Worm (Caenorhabditis elegans): ENCODE data around the gene F13H10.1.

The F13H10.1 gene

ce11 chrIV:11022303-11022702, 17.9 kb downstream of the F13H10.1 start, which contains the start of gene alh-3:
Gene alh-3, plus strand, starts transcription at chrIV:11022603.
- no peak for TF ChIP-seq W03F9.2 (tag; optimal IDR thresholded peaks at IDR 0.05)
- no peak for TF ChIP-seq him-1 (tag; optimal IDR thresholded peaks at IDR 0.05)
- no peak for TF ChIP-seq dao-5 (tag; optimal IDR thresholded peaks at IDR 0.05)

ce11 chrIV:11025941-11026340, 21.6 kb downstream of the F13H10.1 start:
- no peak for TF ChIP-seq W03F9.2 (tag; optimal IDR thresholded peaks at IDR 0.05)
- no peak for TF ChIP-seq dao-5 (tag; optimal IDR thresholded peaks at IDR 0.05)
- no peak for TF ChIP-seq him-1 (tag; optimal IDR thresholded peaks at IDR 0.05)

ce11 chrIV:11026648-11027047, 22.3 kb downstream of the F13H10.1 start:
- no peak for TF ChIP-seq dao-5 (tag; optimal IDR thresholded peaks at IDR 0.05)
- TF ChIP-seq W03F9.2 (tag; optimal IDR thresholded peaks at IDR 0.05) = no peak
- no peak for TF ChIP-seq him-1 (tag; optimal IDR thresholded peaks at IDR 0.05)

- TF ChIP-seq dao-5 (tag; optimal IDR thresholded peaks at IDR 0.05) = peak; percentile 5
- TF ChIP-seq W03F9.2 (tag; optimal IDR thresholded peaks at IDR 0.05) = peak; percentile 68
- peak; percentile 14 for TF ChIP-seq him-1 (tag; optimal IDR thresholded peaks at IDR 0.05)
These were observed 23.2 kb downstream of the F13H10.1 start for ce11 chrIV:11027560-11027959.

- no peak for TF ChIP-seq dao-5 (tag; optimal IDR thresholded peaks at IDR 0.05)
- no peak for TF ChIP-seq W03F9.2 (tag; optimal IDR thresholded peaks at IDR 0.05)
- TF ChIP-seq him-1 (tag; optimal IDR thresholded peaks at IDR 0.05) = no peak
These were observed 25.0 kb downstream of the F13H10.1 start, which contains the start of gene hrg-5 for ce11 chrIV:11029412-11029811. Gene hrg-5, minus strand, starts transcription at chrIV:11029428.

- TF ChIP-seq W03F9.2 (tag; optimal IDR thresholded peaks at IDR 0.05) (no peak), him-1 (tag; optimal IDR thresholded peaks at IDR 0.05) (no peak), dao-5 (tag; optimal IDR thresholded peaks at IDR 0.05) (no peak)
These were observed 25.7 kb downstream of the F13H10.1 start for ce11 chrIV:11030117-11030516.

ce11 chrIV:11030893-11031292, 26.5 kb downstream of the F13H10.1 start, which contains the start of gene hrg-4:
Gene hrg-4, minus strand, starts transcription at chrIV:11030993.
- TF ChIP-seq dao-5 (tag; optimal IDR thresholded peaks at IDR 0.05) = no peak
- no peak for TF ChIP-seq him-1 (tag; optimal IDR thresholded peaks at IDR 0.05)
- TF ChIP-seq W03F9.2 (tag; optimal IDR thresholded peaks at IDR 0.05) = no peak

ce11 chrIV:11031640-11032039, 27.3 kb downstream of the F13H10.1 start:
- TF ChIP-seq dao-5 (tag; optimal IDR thresholded peaks at IDR 0.05) = no peak
- no peak for TF ChIP-seq him-1 (tag; optimal IDR thresholded peaks at IDR 0.05)
- no peak for TF ChIP-seq W03F9.2 (tag; optimal IDR thresholded peaks at IDR 0.05)

- TF ChIP-seq W03F9.2 (tag; optimal IDR thresholded peaks at IDR 0.05) = no peak
- no peak for TF ChIP-seq dao-5 (tag; optimal IDR thresholded peaks at IDR 0.05)
- TF ChIP-seq him-1 (tag; optimal IDR thresholded peaks at IDR 0.05) = no peak
These were observed 27.9 kb downstream of the F13H10.1 start, which contains the start of gene hrg-6 for ce11 chrIV:11032288-11032687. Gene hrg-6, plus strand, starts transcription at chrIV:11032588.

ce11 chrIV:11036222-11036621, 31.8 kb downstream of the F13H10.1 start, which contains the start of gene fkb-1:
Gene fkb-1, plus strand, starts transcription at chrIV:11036582.
- TF ChIP-seq him-1 (tag; optimal IDR thresholded peaks at IDR 0.05) = no peak
- TF ChIP-seq dao-5 (tag; optimal IDR thresholded peaks at IDR 0.05) = no peak
- peak; percentile 71 for TF ChIP-seq W03F9.2 (tag; optimal IDR thresholded peaks at IDR 0.05)

ce11 chrIV:11037118-11037719, 32.8 kb downstream of the F13H10.1 start:
- no peak for TF ChIP-seq him-1 (tag; optimal IDR thresholded peaks at IDR 0.05)
- TF ChIP-seq dao-5 (tag; optimal IDR thresholded peaks at IDR 0.05) = no peak
- TF ChIP-seq W03F9.2 (tag; optimal IDR thresholded peaks at IDR 0.05) = no peak

ce11 chrIV:11038218-11038617, 33.8 kb downstream of the F13H10.1 start:
- TF ChIP-seq him-1 (tag; optimal IDR thresholded peaks at IDR 0.05) = no peak
- TF ChIP-seq W03F9.2 (tag; optimal IDR thresholded peaks at IDR 0.05) = no peak
- no peak for TF ChIP-seq dao-5 (tag; optimal IDR thresholded peaks at IDR 0.05)

ce11 chrIV:11038618-11038664, 34.1 kb downstream of the F13H10.1 start, which contains the start of gene kdin-1:
Gene kdin-1, plus strand, starts transcription at chrIV:11038655.
- TF ChIP-seq dao-5 (tag; optimal IDR thresholded peaks at IDR 0.05) (no peak), W03F9.2 (tag; optimal IDR thresholded peaks at IDR 0.05) (no peak)

- no peak for TF ChIP-seq dao-5 (tag; optimal IDR thresholded peaks at IDR 0.05)
- no peak for TF ChIP-seq W03F9.2 (tag; optimal IDR thresholded peaks at IDR 0.05)
- no peak for TF ChIP-seq him-1 (tag; optimal IDR thresholded peaks at IDR 0.05)
These were observed 34.3 kb downstream of the F13H10.1 start for ce11 chrIV:11038665-11039064.

- no peak for TF ChIP-seq him-1 (tag; optimal IDR thresholded peaks at IDR 0.05)
- TF ChIP-seq dao-5 (tag; optimal IDR thresholded peaks at IDR 0.05) = no peak
- no peak for TF ChIP-seq W03F9.2 (tag; optimal IDR thresholded peaks at IDR 0.05)
These were observed 40.0 kb downstream of the F13H10.1 start for ce11 chrIV:11044377-11044776.

Data from whole organism, L4/young adult.